Fruit fly (Drosophila melanogaster) whole organism, prepupa: Measurements from ENCODE around the gene nonA.

Experiments
- CG11294 ChIP-seq: fragments of 200-800 bp; sonication (Bioruptor generic); IDR thresholded peaks from 2 replicates; pipeline ENCODE4 v1.3.6; 2022; ENCODE audit warnings: missing biosample characterization, missing genetic modification characterization
- CG11762 ChIP-seq: fragments of 200-800 bp; sonication (Bioruptor generic); optimal IDR thresholded peaks from 3 replicates; lab custom pipeline; 2016; ENCODE audit warnings: missing biosample characterization, missing genetic modification characterization; ENCODE audit not compliant: insufficient read depth
- CG11902 ChIP-seq: fragments of 200-800 bp; sonication (Bioruptor generic); optimal IDR thresholded peaks from 3 replicates; lab custom pipeline; 2016; ENCODE audit warnings: missing biosample characterization, missing genetic modification characterization
- CG15336 ChIP-seq: fragments of 200-800 bp; sonication (Bioruptor generic); IDR thresholded peaks from 2 replicates; pipeline ENCODE4 v1.3.6; 2022; ENCODE audit warnings: missing biosample characterization, missing genetic modification characterization
- CG1621 ChIP-seq: fragments of 200-800 bp; sonication (Bioruptor generic); optimal IDR thresholded peaks from 3 replicates; lab custom pipeline; 2018; ENCODE audit warnings: missing biosample characterization, mild to moderate bottlenecking, missing genetic modification characterization
- CG16779 ChIP-seq: fragments of 200-800 bp; sonication (Bioruptor generic); optimal IDR thresholded peaks from 3 replicates; lab custom pipeline; 2017; ENCODE audit warnings: missing biosample characterization, mild to moderate bottlenecking, missing genetic modification characterization
- CG3032 ChIP-seq: fragments of 200-800 bp; optimal IDR thresholded peaks from 2 replicates; lab custom pipeline; 2019; ENCODE audit warnings: missing biosample characterization, mild to moderate bottlenecking, missing genetic modification characterization, moderate library complexity
- CG31627 ChIP-seq: fragments of 200-800 bp; sonication (Bioruptor generic); optimal IDR thresholded peaks from 3 replicates; lab custom pipeline; 2016; ENCODE audit warnings: missing biosample characterization, missing genetic modification characterization
- CG32006 ChIP-seq: fragments of 200-800 bp; sonication (Bioruptor generic); optimal IDR thresholded peaks from 3 replicates; lab custom pipeline; 2017; ENCODE audit warnings: missing biosample characterization, mild to moderate bottlenecking, missing genetic modification characterization
- CG34406 ChIP-seq: fragments of 200-800 bp; sonication (Bioruptor generic); optimal IDR thresholded peaks from 3 replicates; lab custom pipeline; 2016; ENCODE audit warnings: missing biosample characterization, missing genetic modification characterization
- CG4318 ChIP-seq: fragments of 200-800 bp; sonication (Bioruptor generic); optimal IDR thresholded peaks from 3 replicates; lab custom pipeline; 2017; ENCODE audit warnings: missing biosample characterization, mild to moderate bottlenecking, missing genetic modification characterization
- CG7368 ChIP-seq: fragments of 200-800 bp; sonication (Bioruptor generic); optimal IDR thresholded peaks from 3 replicates; lab custom pipeline; 2016; ENCODE audit warnings: missing biosample characterization, missing genetic modification characterization
- CG8632 ChIP-seq: fragments of 200-800 bp; sonication (Bioruptor generic); optimal IDR thresholded peaks from 3 replicates; lab custom pipeline; 2016; ENCODE audit warnings: missing biosample characterization, missing genetic modification characterization
- CG9139 ChIP-seq: fragments of 200-800 bp; sonication (Bioruptor generic); optimal IDR thresholded peaks from 3 replicates; lab custom pipeline; 2017; ENCODE audit warnings: missing biosample characterization, mild to moderate bottlenecking, missing genetic modification characterization
- Eip78C ChIP-seq: fragments of 200-800 bp; sonication (Bioruptor generic); peaks from one replicate; lab custom pipeline; 2016; ENCODE audit warnings: missing biosample characterization, missing genetic modification characterization
- Eip93F ChIP-seq: fragments of 200-800 bp; sonication (Bioruptor generic); optimal IDR thresholded peaks from 2 replicates; lab custom pipeline; 2016; ENCODE audit warnings: missing biosample characterization, mild to moderate bottlenecking, missing genetic modification characterization
- Ets96B ChIP-seq: fragments of 200-800 bp; optimal IDR thresholded peaks from 2 replicates; lab custom pipeline; 2019; ENCODE audit warnings: missing biosample characterization, mild to moderate bottlenecking, missing genetic modification characterization, moderate library complexity
- Gug ChIP-seq: fragments of 200-800 bp; sonication (Bioruptor generic); IDR thresholded peaks from 2 replicates; pipeline ENCODE4 v1.3.6; 2022; ENCODE audit warnings: missing biosample characterization, missing genetic modification characterization
- Hr38 ChIP-seq: sonication (Bioruptor generic); optimal IDR thresholded peaks from 2 replicates; lab custom pipeline; 2016; ENCODE audit warnings: missing biosample characterization, missing genetic modification characterization
- Hr39 ChIP-seq: fragments of 200-800 bp; sonication (Bioruptor generic); optimal IDR thresholded peaks from 2 replicates; lab custom pipeline; 2016; ENCODE audit warnings: missing biosample characterization, missing genetic modification characterization
- Lpt ChIP-seq: fragments of 200-800 bp; sonication (Bioruptor generic); optimal IDR thresholded peaks from 3 replicates; lab custom pipeline; 2016; ENCODE audit warnings: missing biosample characterization, missing genetic modification characterization
- Sox102F ChIP-seq: fragments of 200-800 bp; sonication (Bioruptor generic); optimal IDR thresholded peaks from 2 replicates; lab custom pipeline; 2016; ENCODE audit warnings: missing biosample characterization, mild to moderate bottlenecking, missing genetic modification characterization
- Sox14 ChIP-seq: fragments of 200-800 bp; sonication (Bioruptor generic); optimal IDR thresholded peaks from 3 replicates; lab custom pipeline; 2016; ENCODE audit warnings: missing biosample characterization, missing genetic modification characterization
- acj6 ChIP-seq: fragments of 200-800 bp; sonication (Bioruptor generic); optimal IDR thresholded peaks from 3 replicates; lab custom pipeline; 2016; ENCODE audit warnings: missing biosample characterization, missing genetic modification characterization
- dac ChIP-seq: fragments of 200-800 bp; sonication (Bioruptor generic); optimal IDR thresholded peaks from 2 replicates; lab custom pipeline; 2017; ENCODE audit warnings: missing biosample characterization, mild to moderate bottlenecking, missing genetic modification characterization
- dsx ChIP-seq: fragments of 200-800 bp; optimal IDR thresholded peaks from 3 replicates; lab custom pipeline; 2019; ENCODE audit warnings: missing biosample characterization, mild to moderate bottlenecking, missing genetic modification characterization, moderate library complexity; ENCODE audit not compliant: poor library complexity, severe bottlenecking
- esn ChIP-seq: fragments of 200-800 bp; sonication (Bioruptor generic); optimal IDR thresholded peaks from 2 replicates; lab custom pipeline; 2016; ENCODE audit warnings: missing biosample characterization, mild to moderate bottlenecking, missing genetic modification characterization, moderate library complexity
- fd85E ChIP-seq: fragments of 200-800 bp; sonication (Bioruptor generic); optimal IDR thresholded peaks from 3 replicates; lab custom pipeline; 2016; ENCODE audit warnings: missing biosample characterization, missing genetic modification characterization
- fkh ChIP-seq: fragments of 200-800 bp; sonication (Bioruptor generic); optimal IDR thresholded peaks from 3 replicates; lab custom pipeline; 2017; ENCODE audit warnings: missing biosample characterization, mild to moderate bottlenecking, missing genetic modification characterization, moderate library complexity
- lz ChIP-seq: fragments of 200-800 bp; sonication (Bioruptor generic); optimal IDR thresholded peaks from 3 replicates; lab custom pipeline; 2016; ENCODE audit warnings: missing biosample characterization, missing genetic modification characterization
- net ChIP-seq: fragments of 200-800 bp; sonication (Bioruptor generic); optimal IDR thresholded peaks from 3 replicates; lab custom pipeline; 2016; ENCODE audit warnings: missing biosample characterization, missing genetic modification characterization
- ss ChIP-seq, 2 experiments: fragments of 200-800 bp; sonication (Bioruptor generic); optimal IDR thresholded peaks; 2 replicates in 1 of 2; 3 replicates in 1 of 2; lab custom pipeline; 2017 to 2018; ENCODE audit warnings: mild to moderate bottlenecking in 2 of 2, missing biosample characterization in 2 of 2, missing genetic modification characterization in 2 of 2, moderate library complexity in 1 of 2
- svp ChIP-seq: fragments of 200-800 bp; sonication (Bioruptor generic); peaks from one replicate; lab custom pipeline; 2016; ENCODE audit warnings: missing biosample characterization, missing genetic modification characterization
- vri ChIP-seq: fragments of 200-800 bp; sonication (Bioruptor generic); optimal IDR thresholded peaks from 3 replicates; lab custom pipeline; 2016; ENCODE audit warnings: missing biosample characterization, mild to moderate bottlenecking, missing genetic modification characterization

nonA gene

DNA sequence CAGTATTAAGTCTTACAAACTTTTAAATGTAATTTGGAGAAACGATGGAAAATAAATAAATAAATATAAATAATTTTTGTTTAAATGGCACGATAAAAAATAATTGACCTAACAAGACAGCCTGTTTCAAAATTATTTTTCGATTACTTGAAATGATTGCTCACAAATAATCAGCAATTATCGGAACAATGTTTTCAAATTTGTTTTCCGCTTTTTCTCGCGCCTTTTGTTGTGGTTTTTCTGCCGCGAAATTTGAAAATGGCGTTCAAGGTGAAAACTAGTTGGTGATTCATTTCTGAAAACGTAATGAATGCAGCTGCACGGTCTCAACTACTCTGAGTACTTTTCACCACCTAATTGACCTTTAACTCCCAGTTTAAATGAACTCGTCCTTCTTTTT, 40.3 kb upstream of the nonA start:
- TF ChIP-seq CG11902 (GFP tag; lab: Kevin White, UChicago) (no peak), CG9139 (GFP tag; lab: Kevin White, UChicago) (no peak), dsx (no peak), Hr39 (GFP tag; lab: Kevin White, UChicago) (no peak), fkh (GFP tag; lab: Kevin White, UChicago) (no peak), lz (GFP tag; lab: Kevin White, UChicago) (no peak), CG16779 (tag; lab: Kevin White, UChicago) (no peak), vri (GFP tag; lab: Kevin White, UChicago) (no peak), acj6 (GFP tag; lab: Kevin White, UChicago) (no peak), Hr38 (GFP tag; lab: Kevin White, UChicago) (no peak), CG11762 (GFP tag; lab: Kevin White, UChicago) (no peak), Sox14 (GFP tag; lab: Kevin White, UChicago) (no peak), CG31627 (GFP tag; lab: Kevin White, UChicago) (no peak)

DNA sequence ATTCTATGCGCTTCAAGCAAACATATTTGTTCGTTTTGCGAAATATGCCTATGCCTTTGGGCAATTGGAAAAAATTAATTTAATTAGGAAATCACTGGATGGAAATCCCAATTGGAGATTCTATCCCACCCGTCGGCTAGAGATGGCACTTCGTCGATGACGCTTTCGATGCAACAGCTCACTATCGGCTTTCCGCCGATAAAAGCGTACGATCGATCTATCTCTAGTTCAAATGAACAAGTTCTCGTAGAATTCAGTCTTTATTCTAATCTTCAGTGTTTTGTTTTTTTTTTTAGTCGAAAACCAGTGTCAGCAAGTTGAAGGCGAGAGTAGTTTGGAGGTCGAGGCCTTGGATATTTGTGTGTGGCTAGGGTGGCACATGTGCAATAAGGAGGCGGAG, 38.3 kb upstream of the nonA start, which contains the start of the genes CG9917 and CG32579:
TSS of gene CG9917 (minus strand) at position 169 of the 400 bp plus-strand sequence.
TSS of gene CG32579 (plus strand) at position 224 of the 400 bp plus-strand sequence.
- peak; percentile 32 for TF ChIP-seq CG1621 (tag; lab: Kevin White, UChicago)
- TF ChIP-seq Sox14 (GFP tag; lab: Kevin White, UChicago): peak; percentile 48
- no peak for TF ChIP-seq Sox102F (GFP tag; lab: Kevin White, UChicago)
- TF ChIP-seq CG7368 (GFP tag; lab: Kevin White, UChicago): no peak
- no peak for TF ChIP-seq CG31627 (GFP tag; lab: Kevin White, UChicago)
- no peak for TF ChIP-seq CG15336
- no peak for TF ChIP-seq CG8632 (GFP tag; lab: Kevin White, UChicago)

dm6 chrX:16323536-16323935, 37.8 kb upstream of the nonA start:
- TF ChIP-seq CG11902 (GFP tag; lab: Kevin White, UChicago) (no peak), Eip78C (GFP tag; lab: Kevin White, UChicago) (peak; percentile 19), CG9139 (GFP tag; lab: Kevin White, UChicago) (no peak), CG3032 (tag; lab: Kevin White, UChicago) (no peak), Hr39 (GFP tag; lab: Kevin White, UChicago) (no peak)

DNA sequence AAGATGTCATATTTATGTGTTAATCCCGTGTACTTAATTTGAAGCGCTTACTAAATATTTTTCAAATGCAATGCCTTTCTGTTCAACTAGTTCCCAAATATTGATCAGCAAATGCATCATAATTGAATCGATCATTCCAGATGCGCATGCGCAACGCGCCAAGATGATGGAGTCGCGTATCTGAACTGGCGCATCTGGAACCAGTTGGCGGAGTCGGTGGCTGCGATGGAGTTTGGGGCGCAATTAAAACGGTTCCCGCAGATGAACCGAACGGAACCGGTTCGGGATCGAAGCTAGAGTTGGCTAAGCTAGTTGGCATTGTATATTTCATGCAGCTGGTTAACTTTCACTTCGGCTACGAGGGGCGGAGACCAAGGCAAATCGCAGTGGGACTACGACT, 35.9 kb upstream of the nonA start, which contains the start of gene CalpC:
TSS of gene CalpC (plus strand) at position 292 of the 400 bp plus-strand sequence.
- TF ChIP-seq Gug (no peak), ss (GFP tag; optimal IDR thresholded peaks at IDR 0.05; lab: Kevin White, UChicago) (peak; percentile 13 to 45), CG1621 (tag; lab: Kevin White, UChicago) (peak; percentile 48)
- TF ChIP-seq, all 60 proteins: peak for 2

- TF ChIP-seq Lpt (GFP tag; lab: Kevin White, UChicago) (no peak), CG11294 (GFP tag; lab: Robert Waterston, UW) (no peak), dac (GFP tag; lab: Kevin White, UChicago) (no peak), CG34406 (GFP tag; lab: Kevin White, UChicago) (no peak), Gug (no peak), ss (GFP tag; optimal IDR thresholded peaks at IDR 0.05; lab: Kevin White, UChicago) (no peak), esn (GFP tag; lab: Kevin White, UChicago) (no peak), lz (GFP tag; lab: Kevin White, UChicago) (no peak), CG4318 (GFP tag; lab: Kevin White, UChicago) (no peak), fd85E (GFP tag; lab: Kevin White, UChicago) (no peak), CG8632 (GFP tag; lab: Kevin White, UChicago) (no peak), Eip93F (GFP tag; lab: Kevin White, UChicago) (no peak), net (GFP tag; lab: Kevin White, UChicago) (no peak), CG1621 (tag; lab: Kevin White, UChicago) (no peak), svp (GFP tag; lab: Kevin White, UChicago) (no peak), CG32006 (GFP tag; lab: Kevin White, UChicago) (no peak), Ets96B (tag; lab: Kevin White, UChicago) (no peak), CG3032 (tag; lab: Kevin White, UChicago) (no peak), Hr38 (GFP tag; lab: Kevin White, UChicago) (no peak)
Observed at dm6 chrX:16330659-16331058, 30.7 kb upstream of the nonA start, which contains the start of gene CG9919. TSS of gene CG9919 (minus strand) at chrX:16330759.
